Worm (Caenorhabditis elegans): ENCODE measurements around the gene M03E7.3.

Gene M03E7.3

ce11 chrV:5587955-5588354, 26.9 kb upstream of the M03E7.3 start (continued):
- TF ChIP-seq hsf-1 (GFP tag; IDR thresholded peaks at IDR 0.05): 0 out of 2 replicates have a peak, but pooled peaks have one; percentile 11
- peak; percentile 24; the same call in 1 of the 2 replicates for TF ChIP-seq madf-8 (GFP tag; conservative IDR thresholded peaks at IDR 0.05)
- 0 out of 2 replicates have a peak, but pooled peaks have one; percentile 62 for TF ChIP-seq ztf-25 (GFP tag; IDR thresholded peaks at IDR 0.05)
- no peak for TF ChIP-seq ztf-22 (GFP tag; optimal IDR thresholded peaks at IDR 0.05)
- peak; percentile 39 for TF ChIP-seq hmg-1.2 (GFP tag; IDR thresholded peaks at IDR 0.05)
- TF ChIP-seq atf-7 (tag; optimal IDR thresholded peaks at IDR 0.05): no peak
- peak; percentile 58; the same call in 1 of the 2 replicates for TF ChIP-seq Y56A3A.18 (GFP tag; IDR thresholded peaks at IDR 0.05)
- TF ChIP-seq attf-6 (GFP tag; IDR thresholded peaks at IDR 0.05): 0 out of 2 replicates have a peak, but pooled peaks have one; percentile 51
- TF ChIP-seq sptf-2 (GFP tag; optimal IDR thresholded peaks at IDR 0.05): no peak
- TF ChIP-seq F57C9.4 (tag; optimal IDR thresholded peaks at IDR 0.05): no peak
- peak; percentile 32 for TF ChIP-seq nhr-90 (tag; optimal IDR thresholded peaks at IDR 0.05)
- TF ChIP-seq lin-26 (GFP tag; IDR thresholded peaks at IDR 0.05): peak; percentile 76; the same call in 1 of the 2 replicates
- no peak for TF ChIP-seq T07F8.4 (tag; optimal IDR thresholded peaks at IDR 0.05)
- TF ChIP-seq lin-40 (tag; optimal IDR thresholded peaks at IDR 0.05): no peak
- no peak for TF ChIP-seq ceh-40 (GFP tag; IDR thresholded peaks at IDR 0.05)
- no peak for TF ChIP-seq ekl-4 (GFP tag; IDR thresholded peaks at IDR 0.05)
- no peak for TF ChIP-seq nhr-120 (GFP tag; IDR thresholded peaks at IDR 0.05)
- peak; percentile 54 for TF ChIP-seq rpc-1 (optimal IDR thresholded peaks at IDR 0.05)
- TF ChIP-seq rpc-1 (tag; optimal IDR thresholded peaks at IDR 0.05): peak; percentile 75
- peak; percentile 13 for TF ChIP-seq ZK185.1 (tag; optimal IDR thresholded peaks at IDR 0.05; ENCODE audit: poor library complexity, severe bottlenecking)
- TF ChIP-seq unc-130 (GFP tag; optimal IDR thresholded peaks at IDR 0.05): no peak
- TF ChIP-seq cebp-2 (GFP tag; IDR thresholded peaks at IDR 0.05): no peak
- TF ChIP-seq madf-3 (GFP tag; IDR thresholded peaks at IDR 0.05): 0 out of 2 replicates have a peak, but pooled peaks have one; percentile 43
- TF ChIP-seq nhr-179 (tag; optimal IDR thresholded peaks at IDR 0.05): no peak
- peak; percentile 12 for TF ChIP-seq lin-54 (GFP tag; optimal IDR thresholded peaks at IDR 0.05)
- TF ChIP-seq F22D6.2 (tag; optimal IDR thresholded peaks at IDR 0.05): no peak
- no peak for TF ChIP-seq dpl-1 (GFP tag; optimal IDR thresholded peaks at IDR 0.05)
- TF ChIP-seq ztf-18 (tag; optimal IDR thresholded peaks at IDR 0.05): peak; percentile 38
- no peak for TF ChIP-seq ceh-79 (tag; optimal IDR thresholded peaks at IDR 0.05)
- peak; percentile 79 for TF ChIP-seq madf-6 (GFP tag; IDR thresholded peaks at IDR 0.05)
- no peak for TF ChIP-seq nfya-2 (GFP tag; IDR thresholded peaks at IDR 0.05)
- no peak for TF ChIP-seq F39B2.1 (GFP tag; IDR thresholded peaks at IDR 0.05)
- TF ChIP-seq rcor-1 (GFP tag; IDR thresholded peaks at IDR 0.05): peak; percentile 63
- peak; percentile 59 for TF ChIP-seq athp-1 (tag; optimal IDR thresholded peaks at IDR 0.05)
- TF ChIP-seq hrde-1 (tag; optimal IDR thresholded peaks at IDR 0.05; ENCODE audit: borderline replicate concordance): no peak
- TF ChIP-seq him-1 (tag; optimal IDR thresholded peaks at IDR 0.05): no peak
- no peak for TF ChIP-seq tlf-1 (GFP tag; optimal IDR thresholded peaks at IDR 0.05)
- peak; percentile 58 for TF ChIP-seq D2030.7 (GFP tag; IDR thresholded peaks at IDR 0.05)
- peak; percentile 25 for TF ChIP-seq F49E8.2 (tag; optimal IDR thresholded peaks at IDR 0.05; ENCODE audit: insufficient read depth)
- no peak for TF ChIP-seq repo-1 (tag; optimal IDR thresholded peaks at IDR 0.05)
- TF ChIP-seq mel-28 (tag; optimal IDR thresholded peaks at IDR 0.05; ENCODE audit: borderline replicate concordance): no peak
- TF ChIP-seq Y95B8A.8 (GFP tag; IDR thresholded peaks at IDR 0.05): 0 out of 2 replicates have a peak, but pooled peaks have one; percentile 38
- no peak for TF ChIP-seq Y67H2A.10 (GFP tag; conservative IDR thresholded peaks at IDR 0.05)
- TF ChIP-seq die-1 (tag; optimal IDR thresholded peaks at IDR 0.05): peak; percentile 68

Measured in whole organism, young adult.